Worm (Caenorhabditis elegans) whole organism, young adult: Measurements from ENCODE around the gene C16C8.27.

Experiments used
- B0019.2 ChIP-seq: fragments of 200-800 bp; sonication (Bioruptor generic); conservative IDR thresholded peaks from 2 replicates; pipeline ENCODE4 v1.3.6; 2022; ENCODE audit warnings: missing genetic modification reagents, missing genetic modification characterization, missing compliant biosample characterization
- B0336.3 ChIP-seq: fragments of 200-800 bp; sonication (Bioruptor generic); IDR thresholded peaks from 2 replicates; pipeline ENCODE4 v1.3.6; 2022; ENCODE audit warnings: missing genetic modification characterization, missing compliant biosample characterization
- C06A6.2 ChIP-seq: fragments of 200-800 bp; sonication (Bioruptor generic); conservative IDR thresholded peaks from 2 replicates; pipeline ENCODE4 v1.3.6; 2022; ENCODE audit warnings: missing genetic modification characterization, missing compliant biosample characterization
- D2030.7 ChIP-seq: fragments of 200-800 bp; sonication (Bioruptor generic); IDR thresholded peaks from 2 replicates; pipeline ENCODE4 v1.3.6; 2022; ENCODE audit warnings: missing genetic modification reagents, missing genetic modification characterization, missing compliant biosample characterization
- F55B11.4 ChIP-seq: sonication (generic microtip); optimal IDR thresholded peaks from 2 replicates; lab custom pipeline; 2016; ENCODE audit warnings: missing compliant biosample characterization, missing genetic modification characterization, borderline replicate concordance; ENCODE audit not compliant: insufficient read depth
- Y95B8A.8 ChIP-seq: fragments of 200-800 bp; sonication (Bioruptor generic); IDR thresholded peaks from 2 replicates; pipeline ENCODE4 v1.3.6; 2022; ENCODE audit warnings: missing genetic modification reagents, missing genetic modification characterization, missing compliant biosample characterization
- akir-1 ChIP-seq: fragments of 200-800 bp; sonication (Bioruptor generic); optimal IDR thresholded peaks from 2 replicates; lab custom pipeline; 2018; ENCODE audit warnings: mild to moderate bottlenecking, missing genetic modification characterization, moderate library complexity, missing compliant biosample characterization
- ama-1 ChIP-seq, 3 experiments: fragments of 150-350 bp in 1 of 3; sonication (generic microtip) in 2 of 3; optimal IDR thresholded peaks; 2 replicates each; lab custom pipeline; 2014 to 2018; ENCODE audit warnings: missing biosample characterization in 2 of 3, missing genetic modification characterization in 2 of 3, missing genetic modification reagents in 2 of 3
- ceh-100 ChIP-seq: fragments of 200-800 bp; sonication (Bioruptor generic); IDR thresholded peaks from 2 replicates; pipeline ENCODE4 v1.3.6; 2022; ENCODE audit warnings: missing genetic modification reagents, missing genetic modification characterization, missing compliant biosample characterization
- die-1 ChIP-seq: sonication (generic microtip); optimal IDR thresholded peaks from 2 replicates; lab custom pipeline; 2016; ENCODE audit warnings: missing genotype, mild to moderate bottlenecking, missing genetic modification characterization, missing compliant biosample characterization
- dox-1 ChIP-seq: fragments of 200-800 bp; sonication (Bioruptor generic); IDR thresholded peaks from 2 replicates; pipeline ENCODE4 v1.3.6; 2022; ENCODE audit warnings: missing genetic modification reagents, missing genetic modification characterization, missing compliant biosample characterization
- ekl-4 ChIP-seq: fragments of 200-800 bp; sonication (Bioruptor generic); IDR thresholded peaks from 2 replicates; pipeline ENCODE4 v1.3.6; 2022; ENCODE audit warnings: missing genetic modification reagents, missing genetic modification characterization, missing compliant biosample characterization
- hlh-12 ChIP-seq: sonication (generic microtip); optimal IDR thresholded peaks from 2 replicates; lab custom pipeline; 2016; ENCODE audit warnings: missing genetic modification characterization, missing compliant biosample characterization
- hmg-1.2 ChIP-seq: fragments of 200-800 bp; sonication (Bioruptor generic); IDR thresholded peaks from 2 replicates; pipeline ENCODE4 v1.3.6; 2022; ENCODE audit warnings: missing genetic modification reagents, missing genetic modification characterization, missing compliant biosample characterization
- hmg-20 ChIP-seq: fragments of 200-800 bp; sonication (Bioruptor generic); IDR thresholded peaks from 2 replicates; pipeline ENCODE4 v1.3.6; 2022; ENCODE audit warnings: missing genetic modification reagents, missing genetic modification characterization, missing compliant biosample characterization
- lag-1 ChIP-seq: fragments of 200-800 bp; sonication (Bioruptor generic); IDR thresholded peaks from 2 replicates; pipeline ENCODE4 v1.3.6; 2022; ENCODE audit warnings: missing genetic modification reagents, missing genetic modification characterization, missing compliant biosample characterization
- let-526 ChIP-seq: fragments of 200-800 bp; sonication (Bioruptor generic); IDR thresholded peaks from 2 replicates; pipeline ENCODE4 v1.3.6; 2022; ENCODE audit warnings: missing genetic modification reagents, missing genetic modification characterization, missing compliant biosample characterization
- lin-26 ChIP-seq: fragments of 200-800 bp; sonication (Bioruptor generic); IDR thresholded peaks from 2 replicates; pipeline ENCODE4 v1.3.6; 2022; ENCODE audit warnings: missing genetic modification reagents, missing genetic modification characterization, missing compliant biosample characterization
- lin-35 ChIP-seq, 3 experiments: fragments of 150-350 bp in 2 of 3; sonication (generic microtip) in 1 of 3; optimal IDR thresholded peaks; 2 replicates each; lab custom pipeline; 2014 to 2018; ENCODE audit warnings: missing biosample characterization in 3 of 3, missing genetic modification characterization in 3 of 3, missing genetic modification reagents in 3 of 3
- lsl-1 ChIP-seq: fragments of 200-800 bp; sonication (Bioruptor generic); optimal IDR thresholded peaks from 2 replicates; lab custom pipeline; 2018; ENCODE audit warnings: mild to moderate bottlenecking, missing genetic modification characterization, moderate library complexity, missing compliant biosample characterization
- lsy-27 ChIP-seq: sonication (generic microtip); optimal IDR thresholded peaks from 2 replicates; lab custom pipeline; 2017; ENCODE audit warnings: missing genetic modification characterization, mild to moderate bottlenecking, missing compliant biosample characterization, antibody characterized with exemption, missing genotype, borderline replicate concordance; ENCODE audit not compliant: insufficient read depth
- mes-4 ChIP-seq: sonication (generic microtip); optimal IDR thresholded peaks from 2 replicates; lab custom pipeline; 2016; ENCODE audit warnings: missing genotype, missing genetic modification characterization, missing compliant biosample characterization
- nfya-2 ChIP-seq: fragments of 200-800 bp; sonication (Bioruptor generic); IDR thresholded peaks from 2 replicates; pipeline ENCODE4 v1.3.6; 2022; ENCODE audit warnings: missing genetic modification reagents, missing genetic modification characterization, missing compliant biosample characterization
- rec-8 ChIP-seq, 2 experiments: sonication (generic microtip); optimal IDR thresholded peaks; 2 replicates each; lab custom pipeline; 2016; ENCODE audit warnings: mild to moderate bottlenecking in 2 of 2, missing genetic modification characterization in 2 of 2, missing genetic modification reagents in 2 of 2, missing genotype in 2 of 2, missing biosample characterization in 1 of 2, missing compliant biosample characterization in 1 of 2, moderate library complexity in 1 of 2
- rpc-1 ChIP-seq, 2 experiments: fragments of 150-350 bp in 1 of 2; sonication (generic microtip) in 1 of 2; optimal IDR thresholded peaks; 2 replicates each; lab custom pipeline; 2014 to 2018; ENCODE audit warnings: missing biosample characterization in 1 of 2, missing genetic modification characterization in 1 of 2, missing genetic modification reagents in 1 of 2, missing genotype in 1 of 2
- sea-2 ChIP-seq: fragments of 200-800 bp; sonication (Bioruptor generic); IDR thresholded peaks from 2 replicates; pipeline ENCODE4 v1.3.6; 2022; ENCODE audit warnings: missing genetic modification characterization, missing compliant biosample characterization
- snpc-1.1 ChIP-seq: sonication (generic microtip); optimal IDR thresholded peaks from 2 replicates; lab custom pipeline; 2017; ENCODE audit warnings: missing genetic modification characterization, mild to moderate bottlenecking, missing compliant biosample characterization, antibody characterized with exemption, moderate library complexity, missing genotype, missing genetic modification reagents; ENCODE audit not compliant: insufficient read depth
- snpc-4 ChIP-seq, 5 experiments: fragments of 150-350 bp in 1 of 5; sonication (generic microtip) in 4 of 5; optimal IDR thresholded peaks; 2 replicates each; lab custom pipeline; 2014 to 2018; ENCODE audit warnings: missing genetic modification characterization in 5 of 5, missing biosample characterization in 3 of 5, antibody characterized with exemption in 2 of 5, mild to moderate bottlenecking in 2 of 5, missing compliant biosample characterization in 2 of 5, missing genotype in 2 of 5, moderate library complexity in 2 of 5, missing genetic modification reagents in 1 of 5
- somi-1 ChIP-seq: fragments of 200-800 bp; sonication (Bioruptor generic); optimal IDR thresholded peaks from 2 replicates; lab custom pipeline; 2018; ENCODE audit warnings: mild to moderate bottlenecking, missing genetic modification characterization, missing compliant biosample characterization
- unc-130 ChIP-seq: sonication (generic microtip); optimal IDR thresholded peaks from 2 replicates; lab custom pipeline; 2016; ENCODE audit warnings: missing genetic modification reagents, missing genetic modification characterization, missing compliant biosample characterization
- unc-62 ChIP-seq: fragments of 150-350 bp; optimal IDR thresholded peaks from 2 replicates; lab custom pipeline; 2014; ENCODE audit warnings: missing biosample characterization, missing genetic modification reagents, missing genetic modification characterization
- zfh-2 ChIP-seq: fragments of 200-800 bp; sonication (Bioruptor generic); conservative IDR thresholded peaks from 2 replicates; pipeline ENCODE4 v1.3.6; 2022; ENCODE audit warnings: missing genetic modification reagents, missing genetic modification characterization, missing compliant biosample characterization
- ztf-25 ChIP-seq: fragments of 200-800 bp; sonication (Bioruptor generic); IDR thresholded peaks from 2 replicates; pipeline ENCODE4 v1.3.6; 2022; ENCODE audit warnings: missing genetic modification reagents, missing genetic modification characterization, missing compliant biosample characterization
- ztf-26 ChIP-seq: sonication (generic microtip); optimal IDR thresholded peaks from 2 replicates; lab custom pipeline; 2017; ENCODE audit warnings: missing genetic modification characterization, missing compliant biosample characterization
- ztf-6 ChIP-seq: fragments of 200-800 bp; sonication (Bioruptor generic); IDR thresholded peaks from 2 replicates; pipeline ENCODE4 v1.3.6; 2022; ENCODE audit warnings: missing genetic modification reagents, missing genetic modification characterization, missing compliant biosample characterization

C16C8.27 gene

ce11 chrII:3439842-3440640 is 1.4 kb upstream of the C16C8.27 start:
- TF ChIP-seq snpc-1.1 (tag; lab: Kevin White, UChicago) (peak; percentile 29), ama-1 (optimal IDR thresholded peaks at IDR 0.05; lab: Kevin White, UChicago) (no peak), ama-1 (GFP tag; optimal IDR thresholded peaks at IDR 0.05; lab: Kevin White, UChicago) (no peak), F55B11.4 (tag; lab: Kevin White, UChicago) (no peak), snpc-4 (GFP tag; optimal IDR thresholded peaks at IDR 0.05; lab: Kevin White, UChicago) (no peak), snpc-4 (tag; optimal IDR thresholded peaks at IDR 0.05; lab: Kevin White, UChicago) (peak in 2 of 4 experiments; percentile 36 to 78), rpc-1 (optimal IDR thresholded peaks at IDR 0.05; lab: Kevin White, UChicago) (no peak), rpc-1 (tag; optimal IDR thresholded peaks at IDR 0.05; lab: Kevin White, UChicago) (no peak), hmg-20 (GFP tag; lab: Robert Waterston, UW) (no peak), ztf-26 (tag; lab: Kevin White, UChicago) (no peak)

- no peak for TF ChIP-seq zfh-2 (GFP tag; lab: Robert Waterston, UW)
- TF ChIP-seq rec-8 (tag; optimal IDR thresholded peaks at IDR 0.05; lab: Kevin White, UChicago): no peak
- TF ChIP-seq dox-1 (GFP tag; lab: Robert Waterston, UW): no peak
- TF ChIP-seq let-526: no peak
- no peak for TF ChIP-seq mes-4 (tag; lab: Kevin White, UChicago)
- TF ChIP-seq lsy-27 (tag; lab: Kevin White, UChicago): no peak
- TF ChIP-seq D2030.7 (GFP tag; lab: Robert Waterston, UW): no peak
- no peak for TF ChIP-seq ztf-6 (GFP tag; lab: Robert Waterston, UW)
- TF ChIP-seq B0019.2 (GFP tag; lab: Robert Waterston, UW): no peak
- no peak for TF ChIP-seq ceh-100 (GFP tag; lab: Robert Waterston, UW)
- no peak for TF ChIP-seq sea-2 (GFP tag; lab: Robert Waterston, UW)
- TF ChIP-seq ztf-25 (GFP tag; lab: Robert Waterston, UW): no peak
- TF ChIP-seq lin-35 (GFP tag; optimal IDR thresholded peaks at IDR 0.05; lab: Kevin White, UChicago): no peak
Measured at ce11 chrII:3440641-3440926, 893 bp upstream of the C16C8.27 start, which contains the start of gene C16C8.17. TSS of gene C16C8.17 (plus strand) at chrII:3440827.

- no peak for TF ChIP-seq Y95B8A.8
- TF ChIP-seq zfh-2 (GFP tag; lab: Robert Waterston, UW): no peak
- no peak for TF ChIP-seq lsl-1 (GFP tag; lab: Kevin White, UChicago)
- no peak for TF ChIP-seq lin-26 (GFP tag; lab: Robert Waterston, UW)
- no peak for TF ChIP-seq lsy-27 (tag; lab: Kevin White, UChicago)
- no peak for TF ChIP-seq C06A6.2 (GFP tag; lab: Robert Waterston, UW)
- TF ChIP-seq ekl-4 (GFP tag; lab: Robert Waterston, UW): no peak
- no peak for TF ChIP-seq B0336.3 (GFP tag; lab: Robert Waterston, UW)
- no peak for TF ChIP-seq somi-1 (GFP tag; lab: Kevin White, UChicago)
- TF ChIP-seq die-1: no peak
- TF ChIP-seq unc-130 (GFP tag; lab: Kevin White, UChicago): no peak
- no peak for TF ChIP-seq hlh-12 (tag; lab: Kevin White, UChicago)
- no peak for TF ChIP-seq lag-1 (GFP tag; lab: Robert Waterston, UW)
- no peak for TF ChIP-seq unc-62 (GFP tag; lab: Kevin White, UChicago)
- no peak for TF ChIP-seq nfya-2 (GFP tag; lab: Robert Waterston, UW)
- no peak for TF ChIP-seq akir-1 (GFP tag; lab: Kevin White, UChicago)
- TF ChIP-seq ztf-6 (GFP tag; lab: Robert Waterston, UW): no peak
- no peak for TF ChIP-seq hmg-1.2
Measured at ce11 chrII:3443154-3443553, 1.7 kb downstream of the C16C8.27 start, which contains the start of gene C16C8.22. TSS of gene C16C8.22 (minus strand) at chrII:3443254.
